Worm (Caenorhabditis elegans): ENCODE measurements around the gene sru-39.

Gene sru-39

ce11 chrV:9763759-9764158 is 39.5 kb upstream of the sru-39 start:
- TF ChIP-seq hmbx-1 (tag; optimal IDR thresholded peaks at IDR 0.05), result no peak
- no peak for TF ChIP-seq tra-4 (tag; optimal IDR thresholded peaks at IDR 0.05)
- TF ChIP-seq scrt-1 (GFP tag; IDR thresholded peaks at IDR 0.05), result no peak
- no peak for TF ChIP-seq ets-7 (tag; optimal IDR thresholded peaks at IDR 0.05)
- no peak for TF ChIP-seq ceh-13 (GFP tag; optimal IDR thresholded peaks at IDR 0.05)

ce11 chrV:9764552-9764951 is 38.7 kb upstream of the sru-39 start:
- TF ChIP-seq tbx-11 (GFP tag; IDR thresholded peaks at IDR 0.05) (no peak), sea-1 (GFP tag; conservative IDR thresholded peaks at IDR 0.05) (no peak), B0310.2 (tag; optimal IDR thresholded peaks at IDR 0.05) (no peak), ceh-36 (tag; optimal IDR thresholded peaks at IDR 0.05) (no peak), hmg-4 (GFP tag; optimal IDR thresholded peaks at IDR 0.05) (no peak), aly-1 (tag; optimal IDR thresholded peaks at IDR 0.05) (no peak), ceh-13 (GFP tag; optimal IDR thresholded peaks at IDR 0.05) (no peak), F13C5.2 (tag; optimal IDR thresholded peaks at IDR 0.05) (no peak), ets-7 (tag; optimal IDR thresholded peaks at IDR 0.05) (no peak), ama-1 (optimal IDR thresholded peaks at IDR 0.05) (no peak), tra-4 (tag; optimal IDR thresholded peaks at IDR 0.05) (no peak), flt-1 (GFP tag; IDR thresholded peaks at IDR 0.05) (no peak), hnd-1 (tag; optimal IDR thresholded peaks at IDR 0.05) (no peak), scrt-1 (GFP tag; IDR thresholded peaks at IDR 0.05) (no peak), tbx-37 (GFP tag; conservative IDR thresholded peaks at IDR 0.05) (no peak), pes-1 (GFP tag; IDR thresholded peaks at IDR 0.05) (no peak), hmbx-1 (tag; optimal IDR thresholded peaks at IDR 0.05) (no peak)

ce11 chrV:9765622-9766021 is 37.7 kb upstream of the sru-39 start:
- no peak for TF ChIP-seq ets-7 (tag; optimal IDR thresholded peaks at IDR 0.05)
- no peak for TF ChIP-seq flt-1 (GFP tag; IDR thresholded peaks at IDR 0.05)
- no peak for TF ChIP-seq ama-1 (optimal IDR thresholded peaks at IDR 0.05)
- TF ChIP-seq ceh-13 (GFP tag; optimal IDR thresholded peaks at IDR 0.05), result no peak
- no peak for TF ChIP-seq hnd-1 (tag; optimal IDR thresholded peaks at IDR 0.05)
- TF ChIP-seq sea-1 (GFP tag; conservative IDR thresholded peaks at IDR 0.05), result no peak
- TF ChIP-seq hmg-4 (GFP tag; optimal IDR thresholded peaks at IDR 0.05), result no peak

- TF ChIP-seq hnd-1 (tag; optimal IDR thresholded peaks at IDR 0.05), result no peak
- TF ChIP-seq hmbx-1 (tag; optimal IDR thresholded peaks at IDR 0.05), result no peak
- TF ChIP-seq B0310.2 (tag; optimal IDR thresholded peaks at IDR 0.05), result no peak
- no peak for TF ChIP-seq ama-1 (optimal IDR thresholded peaks at IDR 0.05)
- TF ChIP-seq scrt-1 (GFP tag; IDR thresholded peaks at IDR 0.05), result no peak
- no peak for TF ChIP-seq tbx-11 (GFP tag; IDR thresholded peaks at IDR 0.05)
- TF ChIP-seq ets-7 (tag; optimal IDR thresholded peaks at IDR 0.05), result no peak
- no peak for TF ChIP-seq sea-1 (GFP tag; conservative IDR thresholded peaks at IDR 0.05)
- no peak for TF ChIP-seq aly-1 (tag; optimal IDR thresholded peaks at IDR 0.05)
- TF ChIP-seq ceh-36 (tag; optimal IDR thresholded peaks at IDR 0.05), result no peak
- TF ChIP-seq pes-1 (GFP tag; IDR thresholded peaks at IDR 0.05), result no peak
- no peak for TF ChIP-seq flt-1 (GFP tag; IDR thresholded peaks at IDR 0.05)
- no peak for TF ChIP-seq ceh-13 (GFP tag; optimal IDR thresholded peaks at IDR 0.05)
- no peak for TF ChIP-seq tbx-37 (GFP tag; conservative IDR thresholded peaks at IDR 0.05)
- TF ChIP-seq hmg-4 (GFP tag; optimal IDR thresholded peaks at IDR 0.05), result no peak
- no peak for TF ChIP-seq tra-4 (tag; optimal IDR thresholded peaks at IDR 0.05)
These were observed 35.3 kb upstream of the sru-39 start for ce11 chrV:9767941-9768340.

ce11 chrV:9768828-9769778 is 34.2 kb upstream of the sru-39 start, which contains the start of gene unc-42:
TSS of gene unc-42 (minus strand) at chrV:9769391.
- no peak for TF ChIP-seq tbx-37 (GFP tag; conservative IDR thresholded peaks at IDR 0.05)
- no peak for TF ChIP-seq B0310.2 (tag; optimal IDR thresholded peaks at IDR 0.05)
- TF ChIP-seq ets-7 (tag; optimal IDR thresholded peaks at IDR 0.05), result no peak
- TF ChIP-seq flt-1 (GFP tag; IDR thresholded peaks at IDR 0.05), result no peak
- TF ChIP-seq ceh-36 (tag; optimal IDR thresholded peaks at IDR 0.05), result no peak
- TF ChIP-seq ama-1 (optimal IDR thresholded peaks at IDR 0.05), result no peak
- TF ChIP-seq tra-4 (tag; optimal IDR thresholded peaks at IDR 0.05), result no peak
- no peak for TF ChIP-seq pes-1 (GFP tag; IDR thresholded peaks at IDR 0.05)
- no peak for TF ChIP-seq hnd-1 (tag; optimal IDR thresholded peaks at IDR 0.05)
- no peak for TF ChIP-seq hmg-4 (GFP tag; optimal IDR thresholded peaks at IDR 0.05)
- TF ChIP-seq tbx-11 (GFP tag; IDR thresholded peaks at IDR 0.05), result no peak
- no peak for TF ChIP-seq aly-1 (tag; optimal IDR thresholded peaks at IDR 0.05)
- TF ChIP-seq scrt-1 (GFP tag; IDR thresholded peaks at IDR 0.05), result no peak
- no peak for TF ChIP-seq F13C5.2 (tag; optimal IDR thresholded peaks at IDR 0.05)

- TF ChIP-seq sea-1 (GFP tag; conservative IDR thresholded peaks at IDR 0.05) (no peak), flt-1 (GFP tag; IDR thresholded peaks at IDR 0.05) (no peak), pes-1 (GFP tag; IDR thresholded peaks at IDR 0.05) (no peak), ets-7 (tag; optimal IDR thresholded peaks at IDR 0.05) (no peak), ama-1 (optimal IDR thresholded peaks at IDR 0.05) (no peak), ceh-13 (GFP tag; optimal IDR thresholded peaks at IDR 0.05) (no peak), tra-4 (tag; optimal IDR thresholded peaks at IDR 0.05) (no peak), hnd-1 (tag; optimal IDR thresholded peaks at IDR 0.05) (no peak), ceh-36 (tag; optimal IDR thresholded peaks at IDR 0.05) (no peak), tbx-11 (GFP tag; IDR thresholded peaks at IDR 0.05) (no peak), tbx-37 (GFP tag; conservative IDR thresholded peaks at IDR 0.05) (no peak), hmg-4 (GFP tag; optimal IDR thresholded peaks at IDR 0.05) (no peak)
These were observed 32.0 kb upstream of the sru-39 start for ce11 chrV:9771311-9771710.

ce11 chrV:9771970-9772369 is 31.3 kb upstream of the sru-39 start, which contains the start of gene F46B6.2:
TSS of gene F46B6.2 (plus strand) at chrV:9772285.
- no peak for TF ChIP-seq tbx-11 (GFP tag; IDR thresholded peaks at IDR 0.05)
